Fruit fly (Drosophila melanogaster) whole organism, adult: Measurements from ENCODE around the gene cpx.

Source experiments
- CG11617 ChIP-seq: fragments of 200-800 bp; sonication (Bioruptor generic); optimal IDR thresholded peaks from 2 replicates; lab custom pipeline; 2017; ENCODE audit warnings: mild to moderate bottlenecking, missing biosample characterization, missing genetic modification reagents, missing genetic modification characterization
- CG12768 ChIP-seq: fragments of 200-800 bp; sonication (Bioruptor generic); optimal IDR thresholded peaks from 2 replicates; lab custom pipeline; 2017; ENCODE audit warnings: missing biosample characterization, missing genetic modification characterization, mild to moderate bottlenecking, moderate library complexity, missing genetic modification reagents
- CG14711 ChIP-seq: fragments of 200-800 bp; sonication (Bioruptor generic); optimal IDR thresholded peaks from 2 replicates; lab custom pipeline; 2018; ENCODE audit warnings: missing biosample characterization, mild to moderate bottlenecking, missing genetic modification characterization, moderate library complexity
- CG1620 ChIP-seq: fragments of 200-800 bp; sonication (Bioruptor generic); optimal IDR thresholded peaks from 2 replicates; lab custom pipeline; 2016; ENCODE audit warnings: missing biosample characterization, missing genetic modification characterization
- CG33017 ChIP-seq: fragments of 200-800 bp; sonication (Bioruptor generic); optimal IDR thresholded peaks from 2 replicates; lab custom pipeline; 2018; ENCODE audit warnings: missing biosample characterization, mild to moderate bottlenecking, missing genetic modification characterization, moderate library complexity
- CG5204 ChIP-seq: fragments of 200-800 bp; sonication (Bioruptor generic); optimal IDR thresholded peaks from 2 replicates; lab custom pipeline; 2016; ENCODE audit warnings: missing biosample characterization, missing genetic modification characterization
- CG7045 ChIP-seq: fragments of 200-800 bp; sonication (Bioruptor generic); optimal IDR thresholded peaks from 2 replicates; lab custom pipeline; 2017; ENCODE audit warnings: missing biosample characterization, mild to moderate bottlenecking, missing genetic modification characterization
- CG7101 ChIP-seq: fragments of 200-800 bp; sonication (Bioruptor generic); optimal IDR thresholded peaks from 2 replicates; lab custom pipeline; 2018; ENCODE audit warnings: missing biosample characterization, mild to moderate bottlenecking, missing genetic modification characterization, moderate library complexity
- Clk ChIP-seq: fragments of 200-800 bp; sonication (Bioruptor generic); optimal IDR thresholded peaks from 2 replicates; lab custom pipeline; 2017; ENCODE audit warnings: missing biosample characterization, missing genetic modification characterization
- Crg-1 ChIP-seq: fragments of 200-800 bp; sonication (Bioruptor generic); optimal IDR thresholded peaks from 2 replicates; lab custom pipeline; 2016; ENCODE audit warnings: missing biosample characterization, missing genetic modification characterization
- Hr96 ChIP-seq: fragments of 200-800 bp; sonication (Bioruptor generic); optimal IDR thresholded peaks from 2 replicates; lab custom pipeline; 2016; ENCODE audit warnings: missing biosample characterization, missing genetic modification characterization
- Mnt ChIP-seq: fragments of 200-800 bp; sonication (Bioruptor generic); optimal IDR thresholded peaks from 2 replicates; lab custom pipeline; 2016; ENCODE audit warnings: missing biosample characterization, mild to moderate bottlenecking, missing genetic modification characterization
- bab1 ChIP-seq: fragments of 200-800 bp; sonication (Bioruptor generic); optimal IDR thresholded peaks from 3 replicates; lab custom pipeline; 2019; ENCODE audit warnings: missing biosample characterization, mild to moderate bottlenecking, missing genetic modification characterization, moderate library complexity
- cic ChIP-seq: fragments of 200-800 bp; sonication (Bioruptor generic); optimal IDR thresholded peaks from 2 replicates; lab custom pipeline; 2017; ENCODE audit warnings: missing biosample characterization, mild to moderate bottlenecking, missing genetic modification characterization, moderate library complexity
- cnc ChIP-seq, 2 experiments: fragments of >200 bp; optimal IDR thresholded peaks; 2 replicates each; lab custom pipeline; 2017
- kay ChIP-seq: fragments of 200-800 bp; sonication (Bioruptor generic); peaks from one replicate; lab custom pipeline; 2016; ENCODE audit warnings: missing biosample characterization, missing genetic modification characterization, borderline replicate concordance
- ovo ChIP-seq: fragments of 200-800 bp; sonication (Bioruptor generic); optimal IDR thresholded peaks from 2 replicates; lab custom pipeline; 2016; ENCODE audit warnings: missing biosample characterization, missing genetic modification characterization
- pad ChIP-seq: fragments of 200-800 bp; sonication (Bioruptor generic); optimal IDR thresholded peaks from 3 replicates; lab custom pipeline; 2017; ENCODE audit warnings: missing biosample characterization, missing genetic modification characterization, mild to moderate bottlenecking, moderate library complexity, missing genetic modification reagents
- tj ChIP-seq: fragments of 200-800 bp; sonication (Bioruptor generic); optimal IDR thresholded peaks from 3 replicates; lab custom pipeline; 2017; ENCODE audit warnings: missing biosample characterization, mild to moderate bottlenecking, missing genetic modification characterization, moderate library complexity
- toe ChIP-seq: fragments of 200-800 bp; sonication (Bioruptor generic); optimal IDR thresholded peaks from 2 replicates; lab custom pipeline; 2016; ENCODE audit warnings: missing biosample characterization, missing genetic modification characterization

Gene cpx

dm6 chr3R:4280062-4280461 is at the start of gene cpx:
TSS of gene cpx (plus strand) at chr3R:4280221.
- TF ChIP-seq CG14711: no peak
- TF ChIP-seq bab1 (GFP tag; lab: Kevin White, UChicago): no peak
- TF ChIP-seq CG7101 (tag; lab: Kevin White, UChicago): no peak
- TF ChIP-seq CG7045 (GFP tag; lab: Kevin White, UChicago): no peak
- no peak for TF ChIP-seq cic (GFP tag; lab: Kevin White, UChicago)
- no peak for TF ChIP-seq CG11617
- TF ChIP-seq CG12768 (GFP tag; lab: Kevin White, UChicago): no peak
- no peak for TF ChIP-seq Mnt (GFP tag; lab: Kevin White, UChicago)
- no peak for TF ChIP-seq Hr96 (GFP tag; lab: Kevin White, UChicago)
- no peak for TF ChIP-seq pad
- no peak for TF ChIP-seq ovo (GFP tag; lab: Kevin White, UChicago)
- TF ChIP-seq CG33017 (tag; lab: Kevin White, UChicago): no peak

- peak; percentile 32 for TF ChIP-seq toe (GFP tag; lab: Kevin White, UChicago)
- no peak for TF ChIP-seq CG12768 (GFP tag; lab: Kevin White, UChicago)
- no peak for TF ChIP-seq tj (GFP tag; lab: Kevin White, UChicago)
- TF ChIP-seq CG1620 (GFP tag; lab: Kevin White, UChicago): no peak
- TF ChIP-seq bab1 (GFP tag; lab: Kevin White, UChicago): peak; percentile 36
- no peak for TF ChIP-seq cnc (optimal IDR thresholded peaks at IDR 0.05; lab: Kevin White, UChicago)
These were observed 47.6 kb upstream of the cpx start, which contains the start of gene CG14641 for dm6 chr3R:4232139-4233017. TSS of gene CG14641 (minus strand) at chr3R:4232342.

- TF ChIP-seq tj (GFP tag; lab: Kevin White, UChicago) (no peak), CG14711 (no peak), ovo (GFP tag; lab: Kevin White, UChicago) (no peak), bab1 (GFP tag; lab: Kevin White, UChicago) (no peak), cnc (optimal IDR thresholded peaks at IDR 0.05; lab: Kevin White, UChicago) (no peak), Clk (GFP tag; lab: Kevin White, UChicago) (no peak), CG11617 (no peak), CG7045 (GFP tag; lab: Kevin White, UChicago) (no peak), Hr96 (GFP tag; lab: Kevin White, UChicago) (no peak), CG7101 (tag; lab: Kevin White, UChicago) (no peak), cic (GFP tag; lab: Kevin White, UChicago) (no peak), toe (GFP tag; lab: Kevin White, UChicago) (no peak), Crg-1 (no peak), CG5204 (GFP tag; lab: Kevin White, UChicago) (no peak), CG12768 (GFP tag; lab: Kevin White, UChicago) (no peak), CG33017 (tag; lab: Kevin White, UChicago) (no peak), pad (no peak), Mnt (GFP tag; lab: Kevin White, UChicago) (no peak)
These were observed 47.0 kb upstream of the cpx start, which contains the start of gene abs for dm6 chr3R:4233018-4233385. TSS of gene abs (plus strand) at chr3R:4233047.

dm6 chr3R:4234991-4235553 is 44.9 kb upstream of the cpx start, which contains the start of gene Gel:
TSS of gene Gel (plus strand) at chr3R:4235217.
- TF ChIP-seq cic (GFP tag; lab: Kevin White, UChicago): peak; percentile 53
- TF ChIP-seq kay (GFP tag; lab: Kevin White, UChicago): no peak
- TF ChIP-seq bab1 (GFP tag; lab: Kevin White, UChicago): no peak
- TF ChIP-seq CG7045 (GFP tag; lab: Kevin White, UChicago): no peak
- no peak for TF ChIP-seq cnc (optimal IDR thresholded peaks at IDR 0.05; lab: Kevin White, UChicago)
- no peak for TF ChIP-seq CG1620 (GFP tag; lab: Kevin White, UChicago)
- no peak for TF ChIP-seq ovo (GFP tag; lab: Kevin White, UChicago)
- TF ChIP-seq Clk (GFP tag; lab: Kevin White, UChicago): no peak
- TF ChIP-seq Hr96 (GFP tag; lab: Kevin White, UChicago): no peak
- peak; percentile 15 for TF ChIP-seq Mnt (GFP tag; lab: Kevin White, UChicago)

dm6 chr3R:4236534-4236933 is 43.5 kb upstream of the cpx start:
- TF ChIP-seq CG5204 (GFP tag; lab: Kevin White, UChicago): no peak
- no peak for TF ChIP-seq kay (GFP tag; lab: Kevin White, UChicago)
- TF ChIP-seq CG7045 (GFP tag; lab: Kevin White, UChicago): peak; percentile 10
- TF ChIP-seq ovo (GFP tag; lab: Kevin White, UChicago): no peak
- TF ChIP-seq CG7101 (tag; lab: Kevin White, UChicago): no peak
- TF ChIP-seq Hr96 (GFP tag; lab: Kevin White, UChicago): no peak
- peak; percentile 22 for TF ChIP-seq CG33017 (tag; lab: Kevin White, UChicago)
- no peak for TF ChIP-seq cnc (optimal IDR thresholded peaks at IDR 0.05; lab: Kevin White, UChicago)
- TF ChIP-seq Mnt (GFP tag; lab: Kevin White, UChicago): peak; percentile 18
- no peak for TF ChIP-seq CG11617
- no peak for TF ChIP-seq CG1620 (GFP tag; lab: Kevin White, UChicago)
- TF ChIP-seq CG12768 (GFP tag; lab: Kevin White, UChicago): peak; percentile 56
- TF ChIP-seq tj (GFP tag; lab: Kevin White, UChicago): no peak
- TF ChIP-seq toe (GFP tag; lab: Kevin White, UChicago): no peak
- no peak for TF ChIP-seq bab1 (GFP tag; lab: Kevin White, UChicago)
- no peak for TF ChIP-seq pad
- TF ChIP-seq Crg-1: no peak
- TF ChIP-seq Clk (GFP tag; lab: Kevin White, UChicago): no peak
- TF ChIP-seq CG14711: no peak
- peak; percentile 58 for TF ChIP-seq cic (GFP tag; lab: Kevin White, UChicago)
